Worm (Caenorhabditis elegans): ENCODE measurements around the gene ule-2.

The ule-2 gene

ce11 chrIV:14677095-14677633 lies 42.2 kb downstream of the ule-2 start, which contains the start of gene Y57G11C.31:
Y57G11C.31 (plus strand) TSS chrIV:14677370.
- peak; percentile 26 for TF ChIP-seq nhr-28 (tag; optimal IDR thresholded peaks at IDR 0.05)
- TF ChIP-seq aha-1 (tag) = peak; percentile 61
- no peak for TF ChIP-seq attf-4 (tag; optimal IDR thresholded peaks at IDR 0.05)

- TF ChIP-seq snpc-1.2 (GFP tag; IDR thresholded peaks at IDR 0.05) (0 out of 2 replicates have a peak, but pooled peaks have one; percentile 19), unc-62 (GFP tag; optimal IDR thresholded peaks at IDR 0.05 in 1 of 2) (peak in 1 of 2 experiments; percentile 21), unc-62 (tag; optimal IDR thresholded peaks at IDR 0.05) (no peak), aha-1 (tag) (peak; percentile 65), nhr-102 (tag; optimal IDR thresholded peaks at IDR 0.05) (no peak)
Measured at ce11 chrIV:14679060-14679459, 44.1 kb downstream of the ule-2 start.

Measured in whole organism, L4 larva.